Worm (Caenorhabditis elegans) whole organism, L3 larva: ENCODE data around the gene R02F11.11.

Source experiments
- R02D3.7 ChIP-seq: fragments of 150-350 bp; optimal IDR thresholded peaks from 2 replicates; lab custom pipeline; 2014; ENCODE audit warnings: missing biosample characterization, missing genetic modification characterization
- ZK546.5 ChIP-seq: sonication (generic microtip); optimal IDR thresholded peaks from 2 replicates; lab custom pipeline; 2017; ENCODE audit warnings: missing biosample characterization, missing genetic modification characterization
- aly-2 ChIP-seq: fragments of 150-350 bp; optimal IDR thresholded peaks from 2 replicates; lab custom pipeline; 2014; ENCODE audit warnings: missing biosample characterization, missing genetic modification characterization
- ama-1 ChIP-seq: fragments of 150-350 bp; optimal IDR thresholded peaks from 2 replicates; lab custom pipeline; 2018
- ceh-16 ChIP-seq: sonication (generic microtip); optimal IDR thresholded peaks from 2 replicates; lab custom pipeline; 2017; ENCODE audit warnings: missing biosample characterization, missing genetic modification characterization
- ceh-28 ChIP-seq: fragments of 150-350 bp; optimal IDR thresholded peaks from 2 replicates; lab custom pipeline; 2014; ENCODE audit warnings: missing biosample characterization, missing genetic modification reagents, missing genetic modification characterization
- ceh-9 ChIP-seq: sonication (generic microtip); optimal IDR thresholded peaks from 2 replicates; lab custom pipeline; 2018; ENCODE audit warnings: missing biosample characterization, missing genetic modification characterization
- daf-12 ChIP-seq: fragments of 150-350 bp; optimal IDR thresholded peaks from 2 replicates; lab custom pipeline; 2014; ENCODE audit warnings: missing biosample characterization, missing genetic modification reagents, missing genetic modification characterization
- egl-27 ChIP-seq: sonication (generic microtip); optimal IDR thresholded peaks from 4 replicates; lab custom pipeline; 2017; ENCODE audit warnings: missing biosample characterization, missing genetic modification reagents, missing genetic modification characterization
- egl-5 ChIP-seq: fragments of 150-350 bp; optimal IDR thresholded peaks from 2 replicates; lab custom pipeline; 2017; ENCODE audit warnings: missing biosample characterization, missing genetic modification reagents, missing genetic modification characterization, inconsistent platforms
- elt-2 ChIP-seq: sonication (generic microtip); optimal IDR thresholded peaks from 2 replicates; lab custom pipeline; 2016; ENCODE audit warnings: missing genetic modification reagents, mild to moderate bottlenecking, missing genetic modification characterization, missing compliant biosample characterization
- fkh-10 ChIP-seq: sonication (generic microtip); optimal IDR thresholded peaks from 2 replicates; lab custom pipeline; 2017; ENCODE audit warnings: missing biosample characterization, missing genetic modification reagents, missing genetic modification characterization
- fkh-2 ChIP-seq: fragments of 150-350 bp; optimal IDR thresholded peaks from 2 replicates; lab custom pipeline; 2014; ENCODE audit warnings: missing biosample characterization, missing genetic modification reagents, missing genetic modification characterization
- fos-1 ChIP-seq: fragments of 150-350 bp; optimal IDR thresholded peaks from 2 replicates; lab custom pipeline; 2014; ENCODE audit warnings: missing biosample characterization, missing genetic modification characterization
- hmg-11 ChIP-seq: sonication (generic microtip); optimal IDR thresholded peaks from 2 replicates; lab custom pipeline; 2016; ENCODE audit warnings: missing genetic modification characterization, missing compliant biosample characterization
- jun-1 ChIP-seq: fragments of 150-350 bp; optimal IDR thresholded peaks from 2 replicates; lab custom pipeline; 2014; ENCODE audit warnings: missing biosample characterization, missing genetic modification reagents, missing genetic modification characterization
- lin-15B ChIP-seq: fragments of 150-350 bp; optimal IDR thresholded peaks from 2 replicates; lab custom pipeline; 2014; ENCODE audit warnings: missing biosample characterization, missing genetic modification characterization
- lin-39 ChIP-seq: fragments of 150-350 bp; optimal IDR thresholded peaks from 2 replicates; lab custom pipeline; 2018; ENCODE audit warnings: missing biosample characterization, missing genetic modification reagents, missing genetic modification characterization
- lsy-12 ChIP-seq: sonication (generic microtip); optimal IDR thresholded peaks from 2 replicates; lab custom pipeline; 2016; ENCODE audit warnings: mild to moderate bottlenecking, missing genetic modification characterization, missing compliant biosample characterization
- mdl-1 ChIP-seq: fragments of 150-350 bp; optimal IDR thresholded peaks from 2 replicates; lab custom pipeline; 2014; ENCODE audit warnings: missing biosample characterization, missing genetic modification characterization
- mml-1 ChIP-seq: fragments of 150-350 bp; sonication (generic microtip); optimal IDR thresholded peaks from 3 replicates; lab custom pipeline; 2014; ENCODE audit warnings: missing biosample characterization, missing genetic modification characterization
- nfya-1 ChIP-seq: sonication (generic microtip); optimal IDR thresholded peaks from 2 replicates; lab custom pipeline; 2017; ENCODE audit warnings: missing genetic modification characterization, mild to moderate bottlenecking, missing compliant biosample characterization, antibody characterized with exemption, moderate library complexity; ENCODE audit not compliant: insufficient read depth
- nhr-11 ChIP-seq: fragments of 150-350 bp; optimal IDR thresholded peaks from 2 replicates; lab custom pipeline; 2014; ENCODE audit warnings: missing biosample characterization, missing genetic modification characterization
- nhr-12 ChIP-seq: fragments of 150-350 bp; optimal IDR thresholded peaks from 2 replicates; lab custom pipeline; 2014; ENCODE audit warnings: missing biosample characterization, missing genetic modification characterization
- nhr-23 ChIP-seq: fragments of 150-350 bp; optimal IDR thresholded peaks from 2 replicates; lab custom pipeline; 2014; ENCODE audit warnings: missing biosample characterization, missing genetic modification reagents, missing genetic modification characterization
- nhr-237 ChIP-seq: fragments of 150-350 bp; optimal IDR thresholded peaks from 2 replicates; lab custom pipeline; 2014; ENCODE audit warnings: missing biosample characterization, missing genetic modification characterization
- nhr-25 ChIP-seq: sonication (generic microtip); optimal IDR thresholded peaks from 2 replicates; lab custom pipeline; 2017; ENCODE audit warnings: missing biosample characterization, missing genetic modification characterization
- nhr-28 ChIP-seq: fragments of 150-350 bp; optimal IDR thresholded peaks from 2 replicates; lab custom pipeline; 2014; ENCODE audit warnings: missing biosample characterization, missing genetic modification characterization
- nhr-43 ChIP-seq: sonication (generic microtip); optimal IDR thresholded peaks from 2 replicates; lab custom pipeline; 2016; ENCODE audit warnings: mild to moderate bottlenecking, missing genetic modification characterization, missing compliant biosample characterization; ENCODE audit not compliant: poor library complexity, severe bottlenecking
- nhr-67 ChIP-seq: fragments of 150-350 bp; optimal IDR thresholded peaks from 2 replicates; lab custom pipeline; 2014; ENCODE audit warnings: missing biosample characterization, missing genetic modification characterization
- nhr-76 ChIP-seq: fragments of 150-350 bp; sonication (generic microtip); optimal IDR thresholded peaks from 5 replicates; lab custom pipeline; 2014; ENCODE audit warnings: missing biosample characterization, missing genetic modification characterization
- pha-4 ChIP-seq: fragments of 150-350 bp; optimal IDR thresholded peaks from 2 replicates; lab custom pipeline; 2014; ENCODE audit warnings: missing biosample characterization, missing genetic modification reagents, missing genetic modification characterization
- pqm-1 ChIP-seq: fragments of 150-350 bp; optimal IDR thresholded peaks from 2 replicates; lab custom pipeline; 2017; ENCODE audit warnings: missing biosample characterization, missing genetic modification characterization, inconsistent platforms
- sea-2 ChIP-seq: fragments of 150-350 bp; sonication (generic microtip); optimal IDR thresholded peaks from 4 replicates; lab custom pipeline; 2014; ENCODE audit warnings: missing biosample characterization, missing genetic modification reagents, missing genetic modification characterization
- skn-1 ChIP-seq: fragments of 150-350 bp; optimal IDR thresholded peaks from 2 replicates; lab custom pipeline; 2014; ENCODE audit warnings: missing biosample characterization, missing genetic modification characterization
- snpc-4 ChIP-seq: fragments of 150-350 bp; optimal IDR thresholded peaks from 2 replicates; lab custom pipeline; 2014; ENCODE audit warnings: missing biosample characterization, missing genetic modification characterization
- tbx-2 ChIP-seq: sonication (generic microtip); optimal IDR thresholded peaks from 2 replicates; lab custom pipeline; 2016; ENCODE audit warnings: mild to moderate bottlenecking, missing genetic modification characterization, missing compliant biosample characterization
- unc-39 ChIP-seq: sonication (generic microtip); optimal IDR thresholded peaks from 4 replicates; lab custom pipeline; 2017; ENCODE audit warnings: missing biosample characterization, missing genetic modification characterization
- ztf-11 ChIP-seq: fragments of 150-350 bp; optimal IDR thresholded peaks from 2 replicates; lab custom pipeline; 2014; ENCODE audit warnings: missing biosample characterization, missing genetic modification characterization
- ztf-4 ChIP-seq: fragments of 150-350 bp; optimal IDR thresholded peaks from 2 replicates; lab custom pipeline; 2014; ENCODE audit warnings: missing biosample characterization, missing genetic modification characterization

Gene R02F11.11

DNA sequence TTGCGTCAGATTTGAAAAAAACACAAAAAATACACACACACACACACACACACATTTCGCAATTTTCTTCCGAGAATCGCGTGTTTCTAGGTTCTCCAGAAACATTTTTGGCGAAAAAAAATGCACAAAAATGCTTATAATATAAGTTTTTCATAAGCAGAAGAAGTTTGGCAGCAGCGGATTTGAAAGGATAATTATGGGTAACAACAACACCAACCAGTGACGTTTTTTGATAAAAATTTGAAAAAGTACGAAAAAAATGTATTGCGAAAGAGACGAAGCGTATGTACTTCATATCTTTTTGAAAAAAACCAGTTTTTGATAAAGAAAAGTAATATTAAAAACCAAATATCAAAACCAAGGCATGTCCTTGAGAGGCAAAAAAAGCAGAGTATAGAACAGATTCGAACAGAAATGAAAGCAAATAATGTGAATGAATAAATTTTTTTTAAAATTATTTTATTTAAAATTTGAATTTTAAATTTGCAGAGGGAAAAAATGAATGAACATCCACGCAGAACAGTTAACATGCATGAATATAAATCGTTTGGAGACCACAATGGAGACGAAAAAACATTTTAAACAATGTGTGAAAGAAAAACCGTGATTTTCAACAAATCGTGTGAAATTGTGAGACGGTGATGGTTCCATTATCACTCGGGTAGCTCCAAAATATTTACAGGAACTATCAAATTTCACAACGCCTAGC, 32.2 kb downstream of the R02F11.11 start:
- TF ChIP-seq mdl-1 (tag; lab: Kevin White, UChicago) (no peak), tbx-2 (peak; percentile 24), unc-39 (tag; lab: Kevin White, UChicago) (no peak), nhr-43 (peak; percentile 29), lsy-12 (tag; lab: Kevin White, UChicago) (peak; percentile 74), egl-27 (tag; lab: Kevin White, UChicago) (no peak), skn-1 (tag; lab: Kevin White, UChicago) (no peak), ztf-11 (tag; lab: Kevin White, UChicago) (no peak), aly-2 (tag; lab: Kevin White, UChicago) (peak; percentile 8), pha-4 (tag; lab: Kevin White, UChicago) (peak; percentile 30), nhr-237 (tag; lab: Kevin White, UChicago) (no peak), hmg-11 (tag; lab: Kevin White, UChicago) (no peak), fkh-10 (no peak), nhr-28 (tag; lab: Kevin White, UChicago) (no peak), ceh-9 (tag; lab: Kevin White, UChicago) (no peak), ama-1 (lab: Kevin White, UChicago) (peak; percentile 90), ztf-4 (peak; percentile 83), nfya-1 (peak; percentile 5), nhr-23 (tag; lab: Kevin White, UChicago) (peak; percentile 49), elt-2 (peak; percentile 55), nhr-11 (tag; lab: Kevin White, UChicago) (no peak), nhr-12 (tag; lab: Kevin White, UChicago) (no peak), lin-39 (tag; lab: Kevin White, UChicago) (no peak), mml-1 (tag; lab: Kevin White, UChicago) (no peak), pqm-1 (no peak), nhr-76 (tag; lab: Kevin White, UChicago) (no peak)

DNA sequence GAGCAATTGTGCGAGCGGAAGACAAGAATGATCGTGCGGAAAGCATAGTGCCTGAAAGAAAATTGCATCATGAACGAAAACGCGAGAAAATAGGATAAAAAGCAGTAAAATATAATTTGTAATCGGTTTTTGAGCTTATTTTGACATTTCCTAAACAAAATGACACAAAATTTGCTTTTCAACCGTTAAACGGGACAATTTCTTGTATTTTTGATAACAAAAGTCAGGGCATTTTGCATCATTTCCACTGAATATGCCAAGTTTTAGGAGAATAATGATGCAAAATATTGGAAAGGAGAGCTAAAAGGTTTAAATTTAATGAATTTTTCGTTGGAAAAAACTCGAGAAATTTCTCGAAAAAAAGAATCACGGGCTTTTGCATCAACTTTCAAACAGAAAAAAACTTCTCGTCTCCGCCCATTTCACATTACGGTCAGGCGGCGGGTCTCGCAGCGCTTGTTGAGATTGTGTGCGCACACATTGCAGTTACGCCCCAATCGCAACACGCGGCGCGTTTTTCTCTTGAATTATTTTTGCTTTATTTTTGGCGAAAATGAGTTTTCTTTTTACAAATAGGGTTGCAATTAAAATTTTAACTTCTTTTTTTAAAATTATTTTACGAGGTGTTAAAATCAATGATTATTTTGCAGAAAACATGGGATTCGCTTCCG, 35.2 kb downstream of the R02F11.11 start, which contains the start of the genes hsp-6 and C37H5.5:
Gene hsp-6 (minus strand): TSS at position 51 of the 671 bp plus-strand sequence.
Gene C37H5.5 (plus strand): TSS at position 651 of the 671 bp plus-strand sequence.
- TF ChIP-seq ceh-28 (tag; lab: Kevin White, UChicago) (peak; percentile 47), elt-2 (peak; percentile 60), pha-4 (tag; lab: Kevin White, UChicago) (peak; percentile 90), nfya-1 (peak; percentile 96), fkh-2 (tag; lab: Kevin White, UChicago) (no peak), fkh-10 (peak; percentile 43), R02D3.7 (tag; lab: Kevin White, UChicago) (peak; percentile 50), nhr-67 (tag; lab: Kevin White, UChicago) (no peak), tbx-2 (peak; percentile 18), unc-39 (tag; lab: Kevin White, UChicago) (no peak), nhr-12 (tag; lab: Kevin White, UChicago) (no peak), pqm-1 (peak; percentile 59), sea-2 (GFP tag; lab: Kevin White, UChicago) (no peak), egl-5 (tag; lab: Kevin White, UChicago) (peak; percentile 28), jun-1 (tag; lab: Kevin White, UChicago) (peak; percentile 32), nhr-23 (tag; lab: Kevin White, UChicago) (peak; percentile 80), nhr-25 (tag; lab: Kevin White, UChicago) (peak; percentile 79), snpc-4 (tag; lab: Kevin White, UChicago) (peak; percentile 74), lin-15B (tag; lab: Kevin White, UChicago) (peak; percentile 91), lsy-12 (tag; lab: Kevin White, UChicago) (peak; percentile 50), lin-39 (tag; lab: Kevin White, UChicago) (peak; percentile 92), skn-1 (tag; lab: Kevin White, UChicago) (peak; percentile 67), hmg-11 (tag; lab: Kevin White, UChicago) (peak; percentile 58)

DNA sequence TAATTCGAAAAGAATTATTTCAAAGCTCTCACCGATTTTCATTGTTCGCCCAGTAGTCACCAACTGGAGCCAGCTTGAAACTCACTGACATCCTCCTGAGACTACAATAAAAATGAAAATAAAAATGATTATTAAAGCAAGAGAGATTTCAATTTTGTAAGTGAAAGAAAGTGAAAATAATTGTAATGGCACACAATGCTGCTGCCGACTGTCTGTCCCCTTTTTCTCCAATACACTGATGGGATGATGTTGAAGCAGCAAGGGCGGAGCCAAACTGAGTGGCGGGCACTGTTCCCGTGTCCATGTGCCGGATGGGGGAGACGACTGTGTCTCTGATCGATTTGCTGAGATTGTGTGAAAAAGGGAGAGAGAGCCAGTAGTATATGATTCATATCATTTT, 42.6 kb downstream of the R02F11.11 start, which contains the start of gene C37H5.14:
Gene C37H5.14 (minus strand): TSS at position 101 of the 400 bp plus-strand sequence.
- no peak for TF ChIP-seq lin-15B (tag; lab: Kevin White, UChicago)
- no peak for TF ChIP-seq egl-27 (tag; lab: Kevin White, UChicago)
- TF ChIP-seq fkh-2 (tag; lab: Kevin White, UChicago), result no peak
- no peak for TF ChIP-seq nhr-67 (tag; lab: Kevin White, UChicago)
- no peak for TF ChIP-seq ceh-16 (tag; lab: Kevin White, UChicago)
- no peak for TF ChIP-seq pqm-1
- TF ChIP-seq nhr-76 (tag; lab: Kevin White, UChicago), result no peak
- no peak for TF ChIP-seq mml-1 (tag; lab: Kevin White, UChicago)
- no peak for TF ChIP-seq pha-4 (tag; lab: Kevin White, UChicago)
- TF ChIP-seq fos-1 (tag; lab: Kevin White, UChicago), result no peak
- TF ChIP-seq nhr-23 (tag; lab: Kevin White, UChicago), result no peak
- no peak for TF ChIP-seq daf-12 (tag; lab: Kevin White, UChicago)
- TF ChIP-seq nhr-25 (tag; lab: Kevin White, UChicago), result no peak
- TF ChIP-seq nhr-237 (tag; lab: Kevin White, UChicago), result no peak
- TF ChIP-seq ZK546.5 (tag; lab: Kevin White, UChicago), result no peak
